Worm (Caenorhabditis elegans) whole organism, early embryonic: ENCODE data around the gene sart-3.

Experiments
- B0310.2 ChIP-seq: sonication (generic microtip); optimal IDR thresholded peaks from 2 replicates; lab custom pipeline; 2016; ENCODE audit warnings: mild to moderate bottlenecking, missing genetic modification characterization, missing compliant biosample characterization
- F13C5.2 ChIP-seq: sonication (generic microtip); optimal IDR thresholded peaks from 2 replicates; lab custom pipeline; 2017; ENCODE audit warnings: mild to moderate bottlenecking, missing genetic modification characterization, inconsistent platforms, missing compliant biosample characterization
- aly-1 ChIP-seq: sonication (generic microtip); optimal IDR thresholded peaks from 2 replicates; lab custom pipeline; 2016; ENCODE audit warnings: missing genetic modification characterization, missing compliant biosample characterization
- ama-1 ChIP-seq: fragments of 150-350 bp; optimal IDR thresholded peaks from 2 replicates; lab custom pipeline; 2014
- ceh-13 ChIP-seq: fragments of 200-800 bp; sonication (Bioruptor generic); optimal IDR thresholded peaks from 2 replicates; lab custom pipeline; 2018; ENCODE audit warnings: mild to moderate bottlenecking, missing genetic modification characterization, missing compliant biosample characterization
- ceh-36 ChIP-seq: sonication (generic microtip); optimal IDR thresholded peaks from 2 replicates; lab custom pipeline; 2016; ENCODE audit warnings: missing genetic modification characterization, inconsistent platforms, missing compliant biosample characterization
- ets-7 ChIP-seq: sonication (generic microtip); optimal IDR thresholded peaks from 2 replicates; lab custom pipeline; 2016; ENCODE audit warnings: missing genotype, missing genetic modification characterization, missing compliant biosample characterization
- flt-1 ChIP-seq: fragments of 200-800 bp; sonication (Bioruptor generic); IDR thresholded peaks from 2 replicates; pipeline ENCODE4 v1.3.6; 2022; ENCODE audit warnings: missing genetic modification characterization, missing compliant biosample characterization
- hmbx-1 ChIP-seq: sonication (generic microtip); optimal IDR thresholded peaks from 2 replicates; lab custom pipeline; 2016; ENCODE audit warnings: mild to moderate bottlenecking, missing genetic modification characterization, missing compliant biosample characterization
- hmg-4 ChIP-seq: fragments of 200-800 bp; sonication (Bioruptor generic); optimal IDR thresholded peaks from 2 replicates; lab custom pipeline; 2018; ENCODE audit warnings: mild to moderate bottlenecking, missing genetic modification characterization, missing compliant biosample characterization
- hnd-1 ChIP-seq: sonication (generic microtip); optimal IDR thresholded peaks from 2 replicates; lab custom pipeline; 2016; ENCODE audit warnings: missing genetic modification characterization, missing compliant biosample characterization
- pes-1 ChIP-seq: fragments of 200-800 bp; sonication (Bioruptor generic); IDR thresholded peaks from 2 replicates; pipeline ENCODE4 v1.3.6; 2022; ENCODE audit warnings: missing genetic modification reagents, missing genetic modification characterization, missing compliant biosample characterization
- scrt-1 ChIP-seq: fragments of 200-800 bp; sonication (Bioruptor generic); IDR thresholded peaks from 2 replicates; pipeline ENCODE4 v1.3.6; 2022; ENCODE audit warnings: missing genetic modification characterization, missing compliant biosample characterization
- sea-1 ChIP-seq: fragments of 200-800 bp; sonication (Bioruptor generic); conservative IDR thresholded peaks from 2 replicates; pipeline ENCODE4 v1.3.6; 2022; ENCODE audit warnings: missing genetic modification characterization, missing compliant biosample characterization
- tbx-11 ChIP-seq: fragments of 200-800 bp; sonication (Bioruptor generic); IDR thresholded peaks from 2 replicates; pipeline ENCODE4 v1.3.6; 2022; ENCODE audit warnings: missing genetic modification characterization, missing compliant biosample characterization
- tbx-37 ChIP-seq: fragments of 200-800 bp; sonication (Bioruptor generic); conservative IDR thresholded peaks from 2 replicates; pipeline ENCODE4 v1.3.6; 2022; ENCODE audit warnings: missing genetic modification reagents, missing genetic modification characterization, missing compliant biosample characterization
- tra-4 ChIP-seq: sonication (generic microtip); optimal IDR thresholded peaks from 2 replicates; lab custom pipeline; 2017; ENCODE audit warnings: missing genetic modification characterization, missing compliant biosample characterization

sart-3 gene

DNA sequence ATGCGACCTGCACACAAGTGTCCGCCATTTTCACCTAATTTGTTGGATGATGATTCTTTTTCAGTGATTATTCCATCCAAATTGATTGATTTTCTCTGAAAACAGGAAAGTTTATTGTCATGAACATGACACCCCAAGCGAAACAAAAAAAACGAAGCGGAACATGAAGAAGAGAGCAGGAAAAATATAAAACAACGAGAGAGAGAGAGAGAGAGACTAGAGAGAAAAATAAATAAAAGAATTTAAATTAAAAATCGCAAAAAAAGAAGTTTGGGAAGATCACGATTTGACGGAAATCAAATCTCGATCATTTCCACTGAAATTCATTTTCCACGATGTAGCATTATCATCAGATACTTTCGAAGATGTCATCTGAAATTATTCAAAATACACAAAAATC lies 27.0 kb upstream of the sart-3 start, which contains the start of gene klp-12:
Gene klp-12, minus strand, starts transcription at position 101 of the 400 bp plus-strand sequence.
- TF ChIP-seq B0310.2 (no peak), flt-1 (GFP tag; lab: Robert Waterston, UW) (no peak), ama-1 (lab: Kevin White, UChicago) (no peak), ets-7 (tag; lab: Kevin White, UChicago) (no peak), scrt-1 (GFP tag; lab: Robert Waterston, UW) (no peak), pes-1 (GFP tag; lab: Robert Waterston, UW) (no peak), hmbx-1 (tag; lab: Kevin White, UChicago) (no peak), sea-1 (no peak), F13C5.2 (tag; lab: Kevin White, UChicago) (no peak)

- TF ChIP-seq ets-7 (tag; lab: Kevin White, UChicago) = no peak
These were observed 21.2 kb upstream of the sart-3 start, which contains the start of gene T01G1.2 for ce11 chrIV:11353946-11354458. Gene T01G1.2, plus strand, starts transcription at chrIV:11354408.

DNA sequence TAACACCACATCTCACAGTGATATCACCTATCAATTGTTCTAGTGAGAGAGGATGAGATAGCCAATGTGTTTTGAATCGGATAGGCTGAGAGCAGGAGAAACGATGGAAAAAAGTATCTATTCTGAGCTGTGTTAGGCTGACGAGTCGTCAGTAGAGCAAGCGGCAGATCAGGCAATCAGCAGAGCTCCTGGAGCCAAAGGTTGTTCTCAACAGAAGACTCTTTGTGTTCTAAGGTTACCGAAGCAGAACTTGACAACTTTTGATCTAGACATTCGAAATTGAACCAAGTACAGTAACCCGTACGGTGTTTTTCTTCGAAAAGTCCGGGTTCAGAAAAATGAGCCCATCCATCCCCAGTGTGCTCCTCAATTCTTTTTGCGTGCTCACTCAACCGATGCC lies 20.0 kb upstream of the sart-3 start:
- no peak for TF ChIP-seq tbx-37 (GFP tag; lab: Robert Waterston, UW)
- TF ChIP-seq tbx-11 = no peak
- no peak for TF ChIP-seq pes-1 (GFP tag; lab: Robert Waterston, UW)
- no peak for TF ChIP-seq hnd-1 (tag; lab: Kevin White, UChicago)
- no peak for TF ChIP-seq tra-4 (tag; lab: Kevin White, UChicago)
- TF ChIP-seq F13C5.2 (tag; lab: Kevin White, UChicago) = no peak
- no peak for TF ChIP-seq hmg-4 (GFP tag; lab: Kevin White, UChicago)
- TF ChIP-seq ets-7 (tag; lab: Kevin White, UChicago) = no peak
- TF ChIP-seq sea-1 = no peak
- TF ChIP-seq B0310.2 = no peak
- no peak for TF ChIP-seq scrt-1 (GFP tag; lab: Robert Waterston, UW)
- no peak for TF ChIP-seq ceh-13
- no peak for TF ChIP-seq aly-1 (tag; lab: Kevin White, UChicago)
- no peak for TF ChIP-seq ama-1 (lab: Kevin White, UChicago)
- no peak for TF ChIP-seq hmbx-1 (tag; lab: Kevin White, UChicago)
- TF ChIP-seq flt-1 (GFP tag; lab: Robert Waterston, UW) = no peak
- no peak for TF ChIP-seq ceh-36

- TF ChIP-seq ets-7 (tag; lab: Kevin White, UChicago) (no peak), B0310.2 (no peak), scrt-1 (GFP tag; lab: Robert Waterston, UW) (no peak), pes-1 (GFP tag; lab: Robert Waterston, UW) (no peak), tra-4 (tag; lab: Kevin White, UChicago) (no peak), ama-1 (lab: Kevin White, UChicago) (no peak), sea-1 (no peak), hmbx-1 (tag; lab: Kevin White, UChicago) (no peak), tbx-11 (no peak), F13C5.2 (tag; lab: Kevin White, UChicago) (no peak), ceh-13 (no peak), hmg-4 (GFP tag; lab: Kevin White, UChicago) (no peak), flt-1 (GFP tag; lab: Robert Waterston, UW) (no peak), hnd-1 (tag; lab: Kevin White, UChicago) (no peak), tbx-37 (GFP tag; lab: Robert Waterston, UW) (no peak), ceh-36 (no peak), aly-1 (tag; lab: Kevin White, UChicago) (no peak)
These were observed 18.8 kb upstream of the sart-3 start for ce11 chrIV:11351563-11351962.

ce11 chrIV:11350809-11351208 lies 18.0 kb upstream of the sart-3 start:
- TF ChIP-seq ceh-13 (no peak), ama-1 (lab: Kevin White, UChicago) (no peak), hnd-1 (tag; lab: Kevin White, UChicago) (no peak), aly-1 (tag; lab: Kevin White, UChicago) (no peak), pes-1 (GFP tag; lab: Robert Waterston, UW) (no peak), hmg-4 (GFP tag; lab: Kevin White, UChicago) (no peak), B0310.2 (no peak), tbx-37 (GFP tag; lab: Robert Waterston, UW) (no peak), sea-1 (no peak), tra-4 (tag; lab: Kevin White, UChicago) (no peak), ceh-36 (no peak)

ce11 chrIV:11349747-11350146 lies 17.0 kb upstream of the sart-3 start:
- TF ChIP-seq scrt-1 (GFP tag; lab: Robert Waterston, UW) = no peak

DNA sequence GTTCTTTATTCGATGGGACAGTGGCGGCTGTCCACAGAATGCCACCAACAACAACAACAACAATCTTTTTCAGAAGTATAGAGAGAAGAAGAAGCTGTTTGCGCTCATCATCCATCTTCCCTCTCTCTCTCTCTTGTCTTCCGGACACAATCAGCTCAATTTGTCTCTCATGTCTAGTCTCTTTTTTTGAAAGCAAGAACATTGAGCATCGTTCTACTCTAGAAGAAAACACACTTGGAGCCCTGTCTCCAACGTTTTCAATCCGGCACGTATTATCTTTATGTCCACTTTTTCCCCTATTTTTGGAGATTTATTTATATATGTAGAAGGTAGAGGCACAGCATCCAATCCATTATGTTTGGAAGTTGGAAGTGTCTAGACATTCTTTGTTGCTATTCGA lies 16.1 kb upstream of the sart-3 start:
- TF ChIP-seq hmbx-1 (tag; lab: Kevin White, UChicago) = no peak
- no peak for TF ChIP-seq tbx-37 (GFP tag; lab: Robert Waterston, UW)
- TF ChIP-seq pes-1 (GFP tag; lab: Robert Waterston, UW) = no peak
- no peak for TF ChIP-seq B0310.2
- TF ChIP-seq hnd-1 (tag; lab: Kevin White, UChicago) = no peak
- TF ChIP-seq ceh-36 = no peak
- no peak for TF ChIP-seq scrt-1 (GFP tag; lab: Robert Waterston, UW)
- TF ChIP-seq aly-1 (tag; lab: Kevin White, UChicago) = no peak
- TF ChIP-seq tbx-11 = no peak
- no peak for TF ChIP-seq ceh-13

DNA sequence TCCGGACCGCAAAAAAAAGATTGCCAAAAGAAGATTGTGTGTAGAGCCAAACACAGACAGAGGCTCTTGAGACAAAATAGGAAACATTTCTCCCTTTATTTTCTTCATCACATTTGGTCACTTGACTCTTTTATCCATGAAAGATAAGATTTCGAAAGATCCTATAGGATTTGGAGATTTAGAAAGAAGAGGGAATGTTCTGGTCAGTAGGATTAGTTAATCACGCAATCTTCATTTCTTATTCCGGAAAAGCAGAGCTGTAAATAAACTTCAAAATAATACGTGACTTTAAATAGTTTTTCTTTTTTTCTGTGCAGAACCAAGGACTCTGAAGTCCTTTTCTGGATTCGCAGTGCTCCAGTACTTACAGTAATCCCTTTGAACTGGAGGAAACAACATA lies 14.5 kb upstream of the sart-3 start:
- TF ChIP-seq tra-4 (tag; lab: Kevin White, UChicago) (no peak), scrt-1 (GFP tag; lab: Robert Waterston, UW) (no peak)
